Fruit fly (Drosophila melanogaster): Measurements from ENCODE around the gene colt.

dm6 chr2L:2812137-2812536, 42.3 kb upstream of the colt start, which contains the start of gene CG2964:
- no peak for TF ChIP-seq CTCF (optimal IDR thresholded peaks at IDR 0.05)
- TF ChIP-seq CG8478 (optimal IDR thresholded peaks at IDR 0.05), result no peak

Data from S2 (cell line).